Worm (Caenorhabditis elegans) whole organism, L3 larva: ENCODE results near the gene oac-32.

Experiments used
- ZK546.5 ChIP-seq: sonication (generic microtip); optimal IDR thresholded peaks from 2 replicates; lab custom pipeline; 2017; ENCODE audit warnings: missing biosample characterization, missing genetic modification characterization
- ama-1 ChIP-seq: fragments of 150-350 bp; optimal IDR thresholded peaks from 2 replicates; lab custom pipeline; 2018
- ceh-16 ChIP-seq: sonication (generic microtip); optimal IDR thresholded peaks from 2 replicates; lab custom pipeline; 2017; ENCODE audit warnings: missing biosample characterization, missing genetic modification characterization
- ceh-28 ChIP-seq: fragments of 150-350 bp; optimal IDR thresholded peaks from 2 replicates; lab custom pipeline; 2014; ENCODE audit warnings: missing biosample characterization, missing genetic modification reagents, missing genetic modification characterization
- ceh-82 ChIP-seq: fragments of 150-350 bp; optimal IDR thresholded peaks from 2 replicates; lab custom pipeline; 2014; ENCODE audit warnings: missing biosample characterization, missing genetic modification characterization
- ceh-9 ChIP-seq: sonication (generic microtip); optimal IDR thresholded peaks from 2 replicates; lab custom pipeline; 2018; ENCODE audit warnings: missing biosample characterization, missing genetic modification characterization
- elt-1 ChIP-seq: fragments of 150-350 bp; optimal IDR thresholded peaks from 2 replicates; lab custom pipeline; 2014; ENCODE audit warnings: missing biosample characterization, missing genetic modification characterization
- elt-2 ChIP-seq: sonication (generic microtip); optimal IDR thresholded peaks from 2 replicates; lab custom pipeline; 2016; ENCODE audit warnings: missing genetic modification reagents, mild to moderate bottlenecking, missing genetic modification characterization, missing compliant biosample characterization
- eor-1 ChIP-seq, 2 experiments: fragments of 150-350 bp; optimal IDR thresholded peaks; 2 replicates each; lab custom pipeline; 2014 to 2018; ENCODE audit warnings: missing biosample characterization in 2 of 2, missing genetic modification characterization in 2 of 2
- fkh-2 ChIP-seq: fragments of 150-350 bp; optimal IDR thresholded peaks from 2 replicates; lab custom pipeline; 2014; ENCODE audit warnings: missing biosample characterization, missing genetic modification reagents, missing genetic modification characterization
- fos-1 ChIP-seq: fragments of 150-350 bp; optimal IDR thresholded peaks from 2 replicates; lab custom pipeline; 2014; ENCODE audit warnings: missing biosample characterization, missing genetic modification characterization
- jun-1 ChIP-seq: fragments of 150-350 bp; optimal IDR thresholded peaks from 2 replicates; lab custom pipeline; 2014; ENCODE audit warnings: missing biosample characterization, missing genetic modification reagents, missing genetic modification characterization
- lin-15B ChIP-seq: fragments of 150-350 bp; optimal IDR thresholded peaks from 2 replicates; lab custom pipeline; 2014; ENCODE audit warnings: missing biosample characterization, missing genetic modification characterization
- lin-39 ChIP-seq: fragments of 150-350 bp; optimal IDR thresholded peaks from 2 replicates; lab custom pipeline; 2018; ENCODE audit warnings: missing biosample characterization, missing genetic modification reagents, missing genetic modification characterization
- lsy-12 ChIP-seq: sonication (generic microtip); optimal IDR thresholded peaks from 2 replicates; lab custom pipeline; 2016; ENCODE audit warnings: mild to moderate bottlenecking, missing genetic modification characterization, missing compliant biosample characterization
- mml-1 ChIP-seq: fragments of 150-350 bp; sonication (generic microtip); optimal IDR thresholded peaks from 3 replicates; lab custom pipeline; 2014; ENCODE audit warnings: missing biosample characterization, missing genetic modification characterization
- nfya-1 ChIP-seq: sonication (generic microtip); optimal IDR thresholded peaks from 2 replicates; lab custom pipeline; 2017; ENCODE audit warnings: missing genetic modification characterization, mild to moderate bottlenecking, missing compliant biosample characterization, antibody characterized with exemption, moderate library complexity; ENCODE audit not compliant: insufficient read depth
- nhr-12 ChIP-seq: fragments of 150-350 bp; optimal IDR thresholded peaks from 2 replicates; lab custom pipeline; 2014; ENCODE audit warnings: missing biosample characterization, missing genetic modification characterization
- nhr-23 ChIP-seq: fragments of 150-350 bp; optimal IDR thresholded peaks from 2 replicates; lab custom pipeline; 2014; ENCODE audit warnings: missing biosample characterization, missing genetic modification reagents, missing genetic modification characterization
- nhr-237 ChIP-seq: fragments of 150-350 bp; optimal IDR thresholded peaks from 2 replicates; lab custom pipeline; 2014; ENCODE audit warnings: missing biosample characterization, missing genetic modification characterization
- nhr-25 ChIP-seq: sonication (generic microtip); optimal IDR thresholded peaks from 2 replicates; lab custom pipeline; 2017; ENCODE audit warnings: missing biosample characterization, missing genetic modification characterization
- nhr-28 ChIP-seq: fragments of 150-350 bp; optimal IDR thresholded peaks from 2 replicates; lab custom pipeline; 2014; ENCODE audit warnings: missing biosample characterization, missing genetic modification characterization
- nhr-43 ChIP-seq: sonication (generic microtip); optimal IDR thresholded peaks from 2 replicates; lab custom pipeline; 2016; ENCODE audit warnings: mild to moderate bottlenecking, missing genetic modification characterization, missing compliant biosample characterization; ENCODE audit not compliant: poor library complexity, severe bottlenecking
- nhr-76 ChIP-seq: fragments of 150-350 bp; sonication (generic microtip); optimal IDR thresholded peaks from 5 replicates; lab custom pipeline; 2014; ENCODE audit warnings: missing biosample characterization, missing genetic modification characterization
- pha-4 ChIP-seq: fragments of 150-350 bp; optimal IDR thresholded peaks from 2 replicates; lab custom pipeline; 2014; ENCODE audit warnings: missing biosample characterization, missing genetic modification reagents, missing genetic modification characterization
- pqm-1 ChIP-seq: fragments of 150-350 bp; optimal IDR thresholded peaks from 2 replicates; lab custom pipeline; 2017; ENCODE audit warnings: missing biosample characterization, missing genetic modification characterization, inconsistent platforms
- sea-2 ChIP-seq: fragments of 150-350 bp; sonication (generic microtip); optimal IDR thresholded peaks from 4 replicates; lab custom pipeline; 2014; ENCODE audit warnings: missing biosample characterization, missing genetic modification reagents, missing genetic modification characterization
- snpc-4 ChIP-seq: fragments of 150-350 bp; optimal IDR thresholded peaks from 2 replicates; lab custom pipeline; 2014; ENCODE audit warnings: missing biosample characterization, missing genetic modification characterization
- unc-39 ChIP-seq: sonication (generic microtip); optimal IDR thresholded peaks from 4 replicates; lab custom pipeline; 2017; ENCODE audit warnings: missing biosample characterization, missing genetic modification characterization
- unc-62 ChIP-seq: fragments of 150-350 bp; sonication (generic microtip); optimal IDR thresholded peaks from 4 replicates; lab custom pipeline; 2014; ENCODE audit warnings: missing biosample characterization, missing genetic modification reagents, missing genetic modification characterization
- zag-1 ChIP-seq: fragments of 150-350 bp; optimal IDR thresholded peaks from 2 replicates; lab custom pipeline; 2014; ENCODE audit warnings: missing biosample characterization, missing genetic modification characterization
- ztf-11 ChIP-seq: fragments of 150-350 bp; optimal IDR thresholded peaks from 2 replicates; lab custom pipeline; 2014; ENCODE audit warnings: missing biosample characterization, missing genetic modification characterization
- ztf-4 ChIP-seq: fragments of 150-350 bp; optimal IDR thresholded peaks from 2 replicates; lab custom pipeline; 2014; ENCODE audit warnings: missing biosample characterization, missing genetic modification characterization

The oac-32 gene

DNA sequence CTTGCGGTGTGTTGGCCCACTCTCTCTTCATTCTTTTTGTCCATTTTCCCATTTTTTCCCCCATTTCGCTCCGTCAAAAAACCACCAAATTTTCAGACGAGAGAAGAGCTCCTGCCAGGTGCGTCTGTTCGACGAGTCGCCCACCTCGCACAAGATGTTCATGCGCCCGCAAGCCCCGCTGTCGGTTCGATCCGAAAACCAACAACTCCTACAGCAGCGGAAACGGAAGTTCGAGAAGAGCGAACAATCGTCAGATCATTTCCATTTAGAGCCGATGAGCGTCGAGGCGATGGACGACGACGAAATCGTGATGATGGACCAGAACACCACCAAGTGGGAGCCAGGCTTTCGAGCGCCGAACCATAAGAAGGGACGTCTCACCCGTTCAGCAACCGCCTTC is 37.7 kb upstream of the oac-32 start:
- TF ChIP-seq nhr-23 (tag; lab: Kevin White, UChicago) = no peak
- no peak for TF ChIP-seq jun-1
- no peak for TF ChIP-seq elt-1 (tag; lab: Kevin White, UChicago)
- no peak for TF ChIP-seq nhr-43 (tag; lab: Kevin White, UChicago)
- TF ChIP-seq ceh-16 (tag; lab: Kevin White, UChicago) = no peak
- no peak for TF ChIP-seq ztf-4 (tag; lab: Kevin White, UChicago)
- TF ChIP-seq eor-1 (tag; optimal IDR thresholded peaks at IDR 0.05; lab: Kevin White, UChicago) = no peak
- TF ChIP-seq zag-1 (tag; lab: Kevin White, UChicago) = no peak
- TF ChIP-seq snpc-4 (tag; lab: Kevin White, UChicago) = no peak
- no peak for TF ChIP-seq ztf-11 (tag; lab: Kevin White, UChicago)
- TF ChIP-seq nhr-25 = no peak
- no peak for TF ChIP-seq ceh-82

- TF ChIP-seq elt-1 (tag; lab: Kevin White, UChicago) = peak; percentile 4
- no peak for TF ChIP-seq unc-62 (GFP tag; lab: Kevin White, UChicago)
Measured at ce11 chrV:1579790-1580189, 34.2 kb upstream of the oac-32 start.

- TF ChIP-seq nfya-1 (tag; lab: Kevin White, UChicago) = no peak
- TF ChIP-seq ztf-11 (tag; lab: Kevin White, UChicago) = no peak
- no peak for TF ChIP-seq nhr-43 (tag; lab: Kevin White, UChicago)
- no peak for TF ChIP-seq snpc-4 (tag; lab: Kevin White, UChicago)
- no peak for TF ChIP-seq pqm-1 (tag; lab: Kevin White, UChicago)
- TF ChIP-seq ZK546.5 (tag; lab: Kevin White, UChicago) = no peak
- no peak for TF ChIP-seq nhr-76
- no peak for TF ChIP-seq lsy-12
- no peak for TF ChIP-seq nhr-28 (tag; lab: Kevin White, UChicago)
- TF ChIP-seq sea-2 (GFP tag; lab: Kevin White, UChicago) = no peak
Measured at ce11 chrV:1578572-1579230, 33.1 kb upstream of the oac-32 start.

- TF ChIP-seq nhr-28 (tag; lab: Kevin White, UChicago) (no peak), nhr-12 (tag; lab: Kevin White, UChicago) (no peak)
- TF ChIP-seq, all 47 proteins: peak for 0
Measured at ce11 chrV:1577092-1577709, 31.6 kb upstream of the oac-32 start.

DNA sequence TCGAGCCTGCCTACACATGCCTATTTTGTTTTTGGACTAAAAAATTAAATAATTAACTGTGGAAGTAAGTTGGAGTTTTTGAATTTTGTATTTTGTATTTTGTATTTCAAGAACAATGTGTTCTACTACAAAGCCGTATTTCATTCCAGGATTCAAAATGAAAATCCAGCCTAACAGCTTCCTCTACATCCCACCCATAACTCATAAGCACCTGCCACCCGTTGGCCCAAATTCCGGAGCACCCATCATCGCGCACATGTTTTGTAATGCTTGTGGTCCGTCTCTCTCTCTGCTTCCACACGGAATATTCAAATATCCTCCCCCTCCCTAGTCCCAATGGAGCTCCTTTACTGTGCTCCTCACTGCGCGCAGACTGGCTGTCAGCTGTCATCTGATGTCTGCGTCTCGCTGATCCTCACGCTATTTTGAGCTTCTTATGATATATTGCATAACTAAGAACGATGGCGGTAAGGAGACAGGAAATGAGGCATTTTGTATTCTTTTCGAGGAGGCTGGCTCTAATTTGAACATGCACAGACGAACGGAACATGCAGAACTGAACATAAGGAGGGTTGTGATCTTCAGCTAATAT is 30.0 kb upstream of the oac-32 start:
- TF ChIP-seq mml-1 (tag; lab: Kevin White, UChicago) (no peak), elt-1 (tag; lab: Kevin White, UChicago) (no peak), jun-1 (no peak), unc-39 (no peak)

DNA sequence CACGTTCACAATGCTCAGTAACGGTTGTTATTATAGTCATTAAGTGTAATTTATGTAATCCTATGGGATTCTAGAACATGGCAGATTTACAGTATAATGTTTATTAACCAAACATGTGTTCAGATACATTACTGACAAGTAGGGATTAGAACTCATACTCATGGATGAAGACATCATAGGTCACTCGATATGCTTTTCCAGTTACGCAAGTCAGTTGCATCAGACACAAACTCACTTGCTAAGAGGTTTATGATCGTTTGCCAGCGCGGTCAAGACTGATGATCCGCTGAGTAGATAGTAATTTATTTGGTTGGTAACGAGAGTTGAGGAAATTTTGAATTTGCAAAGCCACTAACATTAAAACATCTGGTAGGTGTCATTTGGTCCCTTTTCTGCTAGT is 29.0 kb upstream of the oac-32 start:
- TF ChIP-seq jun-1 (no peak), fkh-2 (no peak), ceh-28 (no peak), nhr-237 (tag; lab: Kevin White, UChicago) (no peak), ZK546.5 (tag; lab: Kevin White, UChicago) (no peak), ama-1 (lab: Kevin White, UChicago) (no peak), lin-39 (tag; lab: Kevin White, UChicago) (no peak), pqm-1 (tag; lab: Kevin White, UChicago) (no peak), lin-15B (tag; lab: Kevin White, UChicago) (no peak), fos-1 (tag; lab: Kevin White, UChicago) (no peak), nhr-12 (tag; lab: Kevin White, UChicago) (no peak), elt-2 (tag; lab: Kevin White, UChicago) (no peak), pha-4 (tag; lab: Kevin White, UChicago) (no peak), unc-39 (no peak), nhr-23 (tag; lab: Kevin White, UChicago) (no peak), ceh-9 (tag; lab: Kevin White, UChicago) (no peak), mml-1 (tag; lab: Kevin White, UChicago) (no peak), ztf-11 (tag; lab: Kevin White, UChicago) (no peak)
